Fruit fly (Drosophila melanogaster) whole organism, wandering third instar larva: ENCODE measurements around the gene CG14147.
A peak's percentile ranks its signal among the peaks of the same experiment; 100 is the strongest.

Source experiments
- CrebA ChIP-seq: fragments of 200-800 bp; sonication (Bioruptor generic); optimal IDR thresholded peaks from 2 replicates; lab custom pipeline; 2016; ENCODE audit warnings: missing biosample characterization, mild to moderate bottlenecking, missing genetic modification characterization, borderline replicate concordance
- Dfd ChIP-seq: fragments of >200 bp; optimal IDR thresholded peaks from 2 replicates; lab custom pipeline; 2017; ENCODE audit warnings: missing biosample characterization, missing genetic modification characterization
- GATAd ChIP-seq: sonication (Bioruptor generic); optimal IDR thresholded peaks from 2 replicates; lab custom pipeline; 2016; ENCODE audit warnings: missing biosample characterization, missing genetic modification characterization
- Hr78 ChIP-seq: fragments of >200 bp; optimal IDR thresholded peaks from 2 replicates; lab custom pipeline; 2017; ENCODE audit warnings: missing biosample characterization, missing genetic modification characterization
- Jra ChIP-seq: sonication (Bioruptor generic); optimal IDR thresholded peaks from 2 replicates; lab custom pipeline; 2016; ENCODE audit warnings: missing biosample characterization, missing genetic modification characterization
- Myc ChIP-seq: fragments of >200 bp; optimal IDR thresholded peaks from 2 replicates; lab custom pipeline; 2017
- N ChIP-seq: fragments of >200 bp; optimal IDR thresholded peaks from 2 replicates; lab custom pipeline; 2018; ENCODE audit warnings: missing biosample characterization, missing external identifiers, missing genetic modification characterization
- Sp1 ChIP-seq: fragments of 200-800 bp; sonication (Bioruptor generic); optimal IDR thresholded peaks from 3 replicates; lab custom pipeline; 2019; ENCODE audit warnings: missing biosample characterization, mild to moderate bottlenecking, missing genetic modification characterization, moderate library complexity
- Vsx2 ChIP-seq: fragments of 200-300, 225-300 bp; sonication (Bioruptor generic); optimal IDR thresholded peaks from 2 replicates; lab custom pipeline; 2018; ENCODE audit warnings: missing biosample characterization, missing genetic modification characterization; ENCODE audit not compliant: partially characterized antibody
- dl ChIP-seq, 2 experiments: fragments of 175-275, 200-275 bp in 1 of 2; fragments of 200-275 bp in 1 of 2; sonication (Bioruptor generic); optimal IDR thresholded peaks; lab custom pipeline; 2018; ENCODE audit warnings: mild to moderate bottlenecking in 2 of 2, missing biosample characterization in 2 of 2, missing genetic modification characterization in 2 of 2, moderate library complexity in 2 of 2; ENCODE audit not compliant: partially characterized antibody in 2 of 2, insufficient read depth in 1 of 2
- dsf ChIP-seq: sonication (Bioruptor generic); optimal IDR thresholded peaks from 2 replicates; lab custom pipeline; 2016; ENCODE audit warnings: missing biosample characterization, missing genetic modification characterization, borderline replicate concordance
- h ChIP-seq: fragments of 200-800 bp; sonication (Bioruptor generic); optimal IDR thresholded peaks from 3 replicates; lab custom pipeline; 2016; ENCODE audit warnings: missing biosample characterization, mild to moderate bottlenecking, missing genetic modification characterization
- pan ChIP-seq: fragments of >200 bp; optimal IDR thresholded peaks from 2 replicates; lab custom pipeline; 2017
- rgr ChIP-seq: fragments of 200-800 bp; sonication (Bioruptor generic); optimal IDR thresholded peaks from 3 replicates; lab custom pipeline; 2016; ENCODE audit warnings: missing biosample characterization, mild to moderate bottlenecking, missing genetic modification characterization
- sv ChIP-seq: fragments of 200-800 bp; sonication (Bioruptor generic); optimal IDR thresholded peaks from 3 replicates; lab custom pipeline; 2016; ENCODE audit warnings: missing biosample characterization, missing genetic modification characterization
- tai ChIP-seq: sonication (Bioruptor generic); optimal IDR thresholded peaks from 2 replicates; lab custom pipeline; 2016; ENCODE audit warnings: missing biosample characterization, missing genetic modification characterization
- usp ChIP-seq: fragments of >200 bp; optimal IDR thresholded peaks from 2 replicates; lab custom pipeline; 2017; ENCODE audit warnings: missing biosample characterization, missing genetic modification characterization
- woc ChIP-seq: sonication (Bioruptor generic); optimal IDR thresholded peaks from 2 replicates; lab custom pipeline; 2016; ENCODE audit warnings: missing biosample characterization, mild to moderate bottlenecking, missing genetic modification characterization

Gene CG14147

dm6 chr3L:11015203-11015602, 42.8 kb downstream of the CG14147 start:
- TF ChIP-seq Jra (GFP tag; lab: Kevin White, UChicago) (no peak), N (GFP tag; lab: Kevin White, UChicago) (no peak), sv (GFP tag; lab: Kevin White, UChicago) (no peak), Myc (lab: Kevin White, UChicago) (no peak), Hr78 (GFP tag; lab: Kevin White, UChicago) (no peak), pan (lab: Kevin White, UChicago) (no peak), tai (GFP tag; lab: Kevin White, UChicago) (no peak), rgr (GFP tag; lab: Kevin White, UChicago) (no peak)

dm6 chr3L:11020058-11020457, 47.6 kb downstream of the CG14147 start:
- TF ChIP-seq dsf (no peak), Hr78 (GFP tag; lab: Kevin White, UChicago) (no peak), Dfd (GFP tag; lab: Kevin White, UChicago) (no peak), pan (lab: Kevin White, UChicago) (no peak), rgr (GFP tag; lab: Kevin White, UChicago) (no peak), dl (GFP tag; optimal IDR thresholded peaks at IDR 0.05; lab: Kevin White, UChicago; ENCODE audit: insufficient read depth in 1 of 2, partially characterized antibody in 2 of 2) (no peak), Vsx2 (GFP tag; lab: Kevin White, UChicago) (no peak), Myc (lab: Kevin White, UChicago) (no peak), CrebA (no peak), Sp1 (GFP tag; lab: Kevin White, UChicago) (no peak)

dm6 chr3L:11021958-11022357, 49.5 kb downstream of the CG14147 start:
- TF ChIP-seq dl (GFP tag; optimal IDR thresholded peaks at IDR 0.05; lab: Kevin White, UChicago; ENCODE audit: insufficient read depth in 1 of 2, partially characterized antibody in 2 of 2) (no peak), usp (GFP tag; lab: Kevin White, UChicago) (no peak), Dfd (GFP tag; lab: Kevin White, UChicago) (peak; percentile 58), woc (GFP tag; lab: Kevin White, UChicago) (no peak), h (GFP tag; lab: Kevin White, UChicago) (no peak), GATAd (GFP tag; lab: Kevin White, UChicago) (no peak)
